Fruit fly (Drosophila melanogaster): ENCODE results near the gene nis.

Gene nis

DNA sequence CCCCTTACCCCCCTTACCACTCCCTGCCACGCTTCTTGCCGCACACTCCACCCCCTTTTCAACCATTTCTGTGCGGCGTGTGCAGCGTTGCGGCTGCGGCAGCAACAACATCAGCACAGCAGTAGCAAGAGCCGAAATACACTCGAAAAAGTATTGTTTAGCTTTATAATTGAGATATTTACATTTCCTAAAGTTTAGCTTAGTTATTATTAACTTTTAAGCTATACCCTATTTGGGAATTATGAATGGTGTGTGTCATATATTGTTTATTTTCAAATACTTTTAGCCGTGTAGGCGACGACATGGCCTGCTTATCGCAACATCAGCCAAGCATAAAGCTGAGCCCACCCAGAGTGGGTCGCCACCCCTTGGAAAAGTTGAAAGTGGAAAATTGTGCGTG, 28.8 kb upstream of the nis start (continued):
- TF ChIP-seq HmgD (GFP tag; optimal IDR thresholded peaks at IDR 0.05) (no peak), Optix (GFP tag; IDR thresholded peaks at IDR 0.05) (no peak), lab (GFP tag; optimal IDR thresholded peaks at IDR 0.05) (peak; percentile 89), CG15696 (tag; optimal IDR thresholded peaks at IDR 0.05) (no peak), nerfin-2 (GFP tag; IDR thresholded peaks at IDR 0.05; ENCODE audit: partially characterized antibody) (no peak), Atf-2 (GFP tag; optimal IDR thresholded peaks at IDR 0.05) (peak; percentile 15), sob (GFP tag; IDR thresholded peaks at IDR 0.05) (peak; percentile 62), CG2712 (tag; optimal IDR thresholded peaks at IDR 0.05) (peak; percentile 73), cwo (GFP tag; optimal IDR thresholded peaks at IDR 0.05) (peak; percentile 71), CG6254 (GFP tag; optimal IDR thresholded peaks at IDR 0.05) (peak; percentile 64), NC2β (GFP tag; optimal IDR thresholded peaks at IDR 0.05) (peak; percentile 13), pita (GFP tag; optimal IDR thresholded peaks at IDR 0.05) (no peak), BtbVII (GFP tag; optimal IDR thresholded peaks at IDR 0.05) (peak; percentile 60), CG14860 (GFP tag; IDR thresholded peaks at IDR 0.05; ENCODE audit: partially characterized antibody) (no peak), dimm (GFP tag; IDR thresholded peaks at IDR 0.05) (no peak), Trl (optimal IDR thresholded peaks at IDR 0.05) (no peak), Trl (GFP tag; optimal IDR thresholded peaks at IDR 0.05) (peak; percentile 20), mam (GFP tag; optimal IDR thresholded peaks at IDR 0.05) (peak; percentile 21), CTCF (GFP tag; optimal IDR thresholded peaks at IDR 0.05) (no peak), br (optimal IDR thresholded peaks at IDR 0.05) (no peak), chn (GFP tag; optimal IDR thresholded peaks at IDR 0.05) (peak; percentile 26), PHDP (tag; optimal IDR thresholded peaks at IDR 0.05) (peak; percentile 66), grn (GFP tag; optimal IDR thresholded peaks at IDR 0.05) (peak; percentile 72), CG18476 (GFP tag; optimal IDR thresholded peaks at IDR 0.05) (peak; percentile 60), Dp (GFP tag; optimal IDR thresholded peaks at IDR 0.05) (no peak), CG18011 (GFP tag; optimal IDR thresholded peaks at IDR 0.05) (no peak), crp (GFP tag; optimal IDR thresholded peaks at IDR 0.05) (no peak), pzg (GFP tag; optimal IDR thresholded peaks at IDR 0.05) (no peak), ttk (GFP tag; IDR thresholded peaks at IDR 0.05) (peak; percentile 61), CG15514 (GFP tag; optimal IDR thresholded peaks at IDR 0.05) (peak; percentile 68), Awh (GFP tag; IDR thresholded peaks at IDR 0.05) (peak; percentile 60; the same call in 1 of the 2 replicates), CG17612 (GFP tag; IDR thresholded peaks at IDR 0.05) (no peak), gsb-n (tag; optimal IDR thresholded peaks at IDR 0.05) (peak; percentile 34), CG7357 (GFP tag; IDR thresholded peaks at IDR 0.05) (peak; percentile 61), fu2 (GFP tag; optimal IDR thresholded peaks at IDR 0.05) (peak; percentile 19), CG5180 (GFP tag; optimal IDR thresholded peaks at IDR 0.05) (peak; percentile 37), CG3163 (GFP tag; optimal IDR thresholded peaks at IDR 0.05) (no peak), shn (GFP tag; optimal IDR thresholded peaks at IDR 0.05) (peak; percentile 24), CG4404 (GFP tag; IDR thresholded peaks at IDR 0.05) (no peak), Dref (GFP tag; IDR thresholded peaks at IDR 0.05) (no peak), esg (GFP tag; conservative IDR thresholded peaks at IDR 0.05) (peak; percentile 52), NK7.1 (GFP tag; optimal IDR thresholded peaks at IDR 0.05) (peak; percentile 5), CG12104 (GFP tag; optimal IDR thresholded peaks at IDR 0.05) (no peak), Blimp-1 (GFP tag; optimal IDR thresholded peaks at IDR 0.05) (peak; percentile 73), CG5245 (GFP tag; optimal IDR thresholded peaks at IDR 0.05) (peak; percentile 43), ERR (GFP tag; optimal IDR thresholded peaks at IDR 0.05) (peak; percentile 21), ken (GFP tag; IDR thresholded peaks at IDR 0.05) (peak; percentile 43; the same call in 1 of the 3 replicates), CG11093 (GFP tag; IDR thresholded peaks at IDR 0.05) (peak; percentile 58; the same call in 1 of the 3 replicates), CG43689 (GFP tag; IDR thresholded peaks at IDR 0.05) (0 out of 2 replicates have a peak, but pooled peaks have one; percentile 22), CG7372 (GFP tag; IDR thresholded peaks at IDR 0.05) (peak; percentile 32; the same call in 1 of the 2 replicates), CG9609 (GFP tag; optimal IDR thresholded peaks at IDR 0.05) (no peak), CG15269 (tag; optimal IDR thresholded peaks at IDR 0.05) (peak; percentile 60)
